Worm (Caenorhabditis elegans): ENCODE measurements around the gene srh-30.

ce11 chrV:6793744-6794239 lies 22.2 kb upstream of the srh-30 start, which contains the start of gene ZC404.1:
- TF ChIP-seq flt-1 (GFP tag; IDR thresholded peaks at IDR 0.05): no peak
- TF ChIP-seq pes-1 (GFP tag; IDR thresholded peaks at IDR 0.05): no peak
- no peak for TF ChIP-seq ama-1 (optimal IDR thresholded peaks at IDR 0.05)
- no peak for TF ChIP-seq tra-4 (tag; optimal IDR thresholded peaks at IDR 0.05)
